Worm (Caenorhabditis elegans) whole organism, L4/young adult: ENCODE data around the gene fbxa-67.

Experiments
- dao-5 ChIP-seq: sonication (generic microtip); optimal IDR thresholded peaks from 2 replicates; lab custom pipeline; 2016; ENCODE audit warnings: missing genotype, missing genetic modification characterization, moderate library complexity, missing compliant biosample characterization
- him-1 ChIP-seq: sonication (generic microtip); optimal IDR thresholded peaks from 2 replicates; lab custom pipeline; 2016; ENCODE audit warnings: missing genotype, missing genetic modification reagents, missing genetic modification characterization, missing compliant biosample characterization

DNA sequence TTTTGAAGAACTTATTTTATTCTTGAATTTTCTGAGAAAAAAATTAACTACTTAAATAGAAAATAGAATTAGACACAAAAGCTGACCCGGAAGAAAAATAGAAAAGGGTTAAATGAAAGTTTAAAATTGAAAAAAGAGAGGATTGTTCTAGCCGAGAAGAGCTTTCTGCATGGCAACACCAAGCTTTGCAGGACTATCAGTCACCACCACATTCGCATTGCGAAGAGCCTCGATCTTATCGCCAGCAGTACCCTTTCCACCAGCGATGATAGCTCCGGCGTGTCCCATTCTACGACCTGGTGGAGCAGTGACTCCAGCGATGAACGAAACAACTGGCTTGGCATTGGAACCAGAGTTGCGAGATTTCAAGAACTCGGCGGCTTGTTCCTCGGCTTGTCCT, 50.3 kb downstream of the fbxa-67 start:
- no peak for TF ChIP-seq dao-5 (tag; lab: Kevin White, UChicago)
- TF ChIP-seq him-1 (tag; lab: Kevin White, UChicago): no peak
